Worm (Caenorhabditis elegans) whole organism, L4 larva: ENCODE measurements around the gene Y2H9A.6.

ENCODE experiments used
- aha-1 ChIP-seq: fragments of 150-350 bp; peaks from one replicate; lab custom pipeline; 2014; ENCODE audit warnings: missing biosample characterization, missing genetic modification characterization
- ama-1 ChIP-seq: fragments of 150-350 bp; optimal IDR thresholded peaks from 2 replicates; lab custom pipeline; 2014; ENCODE audit warnings: inconsistent platforms, mixed read lengths
- ctbp-1 ChIP-seq: fragments of 200-800 bp; sonication (Bioruptor generic); IDR thresholded peaks from 2 replicates; pipeline ENCODE4 v1.3.6; 2022; ENCODE audit warnings: missing genetic modification reagents, missing genetic modification characterization, missing compliant biosample characterization
- daf-16 ChIP-seq, 3 experiments: sonication (generic microtip); optimal IDR thresholded peaks; 2 replicates each; lab custom pipeline; 2016 to 2017; ENCODE audit warnings: missing genetic modification characterization in 3 of 3, missing genetic modification reagents in 3 of 3, mild to moderate bottlenecking in 2 of 3, missing compliant biosample characterization in 2 of 3, missing biosample characterization in 1 of 3, moderate library complexity in 1 of 3
- dmd-6 ChIP-seq: fragments of 200-800 bp; sonication (Bioruptor generic); IDR thresholded peaks from 2 replicates; pipeline ENCODE4 v1.3.6; 2022; ENCODE audit warnings: missing genetic modification reagents, missing genetic modification characterization, missing compliant biosample characterization
- hlh-30 ChIP-seq: sonication (generic microtip); optimal IDR thresholded peaks from 2 replicates; lab custom pipeline; 2017; ENCODE audit warnings: antibody characterized with exemption, mild to moderate bottlenecking, missing genetic modification characterization, missing compliant biosample characterization; ENCODE audit not compliant: insufficient read depth
- lin-13 ChIP-seq: fragments of 150-350 bp; optimal IDR thresholded peaks from 2 replicates; lab custom pipeline; 2014; ENCODE audit warnings: missing biosample characterization, missing genetic modification reagents, missing genetic modification characterization
- mdl-1 ChIP-seq, 2 experiments: fragments of 150-350 bp in 1 of 2; sonication (generic microtip) in 1 of 2; optimal IDR thresholded peaks; 2 replicates each; lab custom pipeline; 2014 to 2017; ENCODE audit warnings: missing biosample characterization in 2 of 2, missing genetic modification characterization in 2 of 2
- pha-4 ChIP-seq, 2 experiments: fragments of 150-350 bp in 1 of 2; fragments of 200-800 bp in 1 of 2; sonication (Bioruptor generic) in 1 of 2; IDR thresholded peaks in 1 of 2; optimal IDR thresholded peaks in 1 of 2; 2 replicates each; pipeline versions ENCODE4 v1.3.6 to Lab custom; 2014 to 2022; ENCODE audit warnings: missing genetic modification characterization in 2 of 2, missing genetic modification reagents in 2 of 2, missing biosample characterization in 1 of 2, missing compliant biosample characterization in 1 of 2
- unc-62 ChIP-seq, 3 experiments: fragments of 150-350 bp in 1 of 3; sonication (generic microtip); optimal IDR thresholded peaks in 2 of 3; peaks in 1 of 3; 1 replicate in 1 of 3; 2 replicates in 2 of 3; lab custom pipeline; 2014 to 2017; ENCODE audit warnings: missing biosample characterization in 3 of 3, missing genetic modification characterization in 3 of 3, missing genetic modification reagents in 3 of 3, missing genotype in 1 of 3
- zfp-2 ChIP-seq: sonication (generic microtip); optimal IDR thresholded peaks from 2 replicates; lab custom pipeline; 2016; ENCODE audit warnings: mild to moderate bottlenecking, missing genetic modification characterization, missing compliant biosample characterization

DNA sequence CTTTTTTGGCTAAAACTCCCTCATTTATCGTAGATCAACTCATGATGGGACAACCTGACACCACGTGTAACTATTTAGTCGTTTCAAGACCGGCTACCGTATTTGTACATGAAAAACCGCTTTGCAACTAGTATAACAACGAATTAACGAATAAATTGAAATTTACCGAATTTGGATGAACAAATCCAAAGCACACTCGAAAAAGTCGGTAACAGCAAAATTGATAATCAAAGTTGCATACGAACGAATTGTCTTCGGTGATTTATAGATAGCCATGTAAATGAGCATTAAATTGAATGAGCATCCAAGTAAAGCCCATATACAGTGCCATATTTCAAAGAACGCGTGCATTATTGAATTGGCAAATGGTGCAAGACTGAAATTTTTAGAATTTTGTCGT is 11.3 kb upstream of the Y2H9A.6 start, which contains the start of gene srd-17:
- TF ChIP-seq unc-62 (GFP tag; optimal IDR thresholded peaks at IDR 0.05 in 1 of 2; lab: Kevin White, UChicago) (no peak), unc-62 (tag; optimal IDR thresholded peaks at IDR 0.05; lab: Kevin White, UChicago) (no peak), hlh-30 (no peak), mdl-1 (tag; optimal IDR thresholded peaks at IDR 0.05; lab: Kevin White, UChicago) (no peak), ctbp-1 (GFP tag; lab: Robert Waterston, UW) (no peak), zfp-2 (no peak), aha-1 (tag; lab: Kevin White, UChicago) (peak; percentile 97), ama-1 (lab: Kevin White, UChicago) (no peak), daf-16 (GFP tag; optimal IDR thresholded peaks at IDR 0.05; lab: Kevin White, UChicago) (no peak), daf-16 (tag; optimal IDR thresholded peaks at IDR 0.05; lab: Kevin White, UChicago) (no peak), pha-4 (GFP tag; IDR thresholded peaks at IDR 0.05; lab: Robert Waterston, UW) (no peak), pha-4 (tag; optimal IDR thresholded peaks at IDR 0.05; lab: Kevin White, UChicago) (no peak), dmd-6 (GFP tag; lab: Robert Waterston, UW) (no peak), lin-13 (no peak)
